Fruit fly (Drosophila melanogaster) whole organism, embryonic: Measurements from ENCODE around the gene CG43355.

Experiments
- ATbp ChIP-seq: fragments of 200-800 bp; sonication (Bioruptor generic); optimal IDR thresholded peaks from 2 replicates; lab custom pipeline; 2017; ENCODE audit warnings: missing biosample characterization, mild to moderate bottlenecking, missing genetic modification characterization, missing genetic modification reagents
- Adf1 ChIP-seq: fragments of 200-800 bp; sonication (Bioruptor generic); IDR thresholded peaks from 2 replicates; pipeline ENCODE4 v1.3.6; 2022; ENCODE audit warnings: missing biosample characterization, missing genetic modification characterization
- Bteb2 ChIP-seq: fragments of 200-800 bp; sonication (Bioruptor generic); optimal IDR thresholded peaks from 2 replicates; lab custom pipeline; 2016; ENCODE audit warnings: missing biosample characterization, missing genetic modification characterization
- C15 ChIP-seq: fragments of 200-800 bp; sonication (Bioruptor generic); IDR thresholded peaks from 3 replicates; pipeline ENCODE4 v1.3.6; 2022; ENCODE audit warnings: missing biosample characterization, missing genetic modification characterization
- CG10654 ChIP-seq: fragments of 200-800 bp; sonication (Bioruptor generic); optimal IDR thresholded peaks from 2 replicates; lab custom pipeline; 2016; ENCODE audit warnings: missing biosample characterization, missing genetic modification characterization
- CG10959 ChIP-seq: fragments of 200-800 bp; sonication (Bioruptor generic); IDR thresholded peaks from 2 replicates; pipeline ENCODE4 v1.3.6; 2022; ENCODE audit warnings: missing biosample characterization, missing genetic modification characterization
- CG10979 ChIP-seq: fragments of 200-800 bp; sonication (Bioruptor generic); optimal IDR thresholded peaks from 2 replicates; lab custom pipeline; 2018; ENCODE audit warnings: missing biosample characterization, mild to moderate bottlenecking, missing genetic modification characterization, moderate library complexity
- CG13296 ChIP-seq: fragments of 200-800 bp; sonication (Bioruptor generic); optimal IDR thresholded peaks from 3 replicates; lab custom pipeline; 2018; ENCODE audit warnings: missing biosample characterization, mild to moderate bottlenecking, missing genetic modification characterization
- CG14014 ChIP-seq: fragments of 200-800 bp; sonication (Bioruptor generic); IDR thresholded peaks from 2 replicates; pipeline ENCODE4 v1.3.6; 2022; ENCODE audit warnings: missing biosample characterization, missing genetic modification characterization
- CG15601 ChIP-seq: fragments of 200-800 bp; sonication (Bioruptor generic); optimal IDR thresholded peaks from 3 replicates; lab custom pipeline; 2019; ENCODE audit warnings: missing biosample characterization, mild to moderate bottlenecking, missing genetic modification characterization, moderate library complexity
- CG1602 ChIP-seq: fragments of 200-800 bp; sonication (Bioruptor generic); optimal IDR thresholded peaks from 3 replicates; lab custom pipeline; 2016; ENCODE audit warnings: missing biosample characterization, missing genetic modification characterization
- CG1647 ChIP-seq: fragments of 200-800 bp; sonication (Bioruptor generic); optimal IDR thresholded peaks from 3 replicates; lab custom pipeline; 2016; ENCODE audit warnings: missing biosample characterization, missing genetic modification characterization
- CG18764 ChIP-seq: fragments of 200-800 bp; sonication (Bioruptor generic); optimal IDR thresholded peaks from 3 replicates; lab custom pipeline; 2016; ENCODE audit warnings: missing biosample characterization, missing genetic modification characterization
- CG31441 ChIP-seq: fragments of 200-800 bp; sonication (Bioruptor generic); IDR thresholded peaks from 2 replicates; pipeline ENCODE4 v1.3.6; 2022; ENCODE audit warnings: missing biosample characterization, missing genetic modification characterization
- CoRest ChIP-seq: fragments of 200-800 bp; sonication (Bioruptor generic); optimal IDR thresholded peaks from 3 replicates; lab custom pipeline; 2018; ENCODE audit warnings: missing biosample characterization, mild to moderate bottlenecking, missing genetic modification characterization, moderate library complexity
- Dad ChIP-seq: fragments of 200-800 bp; sonication (Bioruptor generic); optimal IDR thresholded peaks from 3 replicates; lab custom pipeline; 2016; ENCODE audit warnings: missing biosample characterization, missing genetic modification characterization
- Dek ChIP-seq: fragments of 200-800 bp; sonication (Bioruptor generic); optimal IDR thresholded peaks from 3 replicates; lab custom pipeline; 2019; ENCODE audit warnings: missing biosample characterization, mild to moderate bottlenecking, missing genetic modification characterization, moderate library complexity
- Dip2 ChIP-seq: fragments of 200-800 bp; sonication (Bioruptor generic); IDR thresholded peaks from 2 replicates; pipeline ENCODE4 v1.3.6; 2022; ENCODE audit warnings: missing biosample characterization, missing genetic modification characterization
- PHDP ChIP-seq: fragments of 200-800 bp; sonication (Bioruptor generic); optimal IDR thresholded peaks from 3 replicates; lab custom pipeline; 2018; ENCODE audit warnings: missing biosample characterization, mild to moderate bottlenecking, missing genetic modification characterization, moderate library complexity
- Rfx ChIP-seq: fragments of 200-800 bp; sonication (Bioruptor generic); IDR thresholded peaks from 2 replicates; pipeline ENCODE4 v1.3.6; 2022; ENCODE audit warnings: missing biosample characterization, missing genetic modification characterization
- Scr ChIP-seq: fragments of 200-800 bp; sonication (Bioruptor generic); IDR thresholded peaks from 2 replicates; pipeline ENCODE4 v1.3.6; 2022; ENCODE audit warnings: missing biosample characterization, missing genetic modification characterization; ENCODE audit not compliant: partially characterized antibody
- Six4 ChIP-seq: fragments of 200-800 bp; sonication (Bioruptor generic); optimal IDR thresholded peaks from 2 replicates; lab custom pipeline; 2016; ENCODE audit warnings: missing biosample characterization, missing genetic modification characterization
- Vsx1 ChIP-seq: fragments of 200-800 bp; sonication (Bioruptor generic); optimal IDR thresholded peaks from 2 replicates; lab custom pipeline; 2017; ENCODE audit warnings: missing biosample characterization, mild to moderate bottlenecking, missing genetic modification characterization, missing genetic modification reagents
- ase ChIP-seq: fragments of 200-800 bp; sonication (Bioruptor generic); IDR thresholded peaks from 3 replicates; pipeline ENCODE4 v1.3.6; 2022; ENCODE audit warnings: missing biosample characterization, missing genetic modification characterization
- bsh ChIP-seq, 2 experiments: fragments of 200-800 bp; sonication (Bioruptor generic); optimal IDR thresholded peaks; 2 replicates each; lab custom pipeline; 2017 to 2018; ENCODE audit warnings: mild to moderate bottlenecking in 2 of 2, missing biosample characterization in 2 of 2, missing genetic modification characterization in 2 of 2, moderate library complexity in 1 of 2
- dmrt11E ChIP-seq: fragments of 200-800 bp; sonication (Bioruptor generic); optimal IDR thresholded peaks from 3 replicates; lab custom pipeline; 2018; ENCODE audit warnings: missing biosample characterization, mild to moderate bottlenecking, missing genetic modification characterization, moderate library complexity
- dysf ChIP-seq: fragments of 200-800 bp; sonication (Bioruptor generic); IDR thresholded peaks from 3 replicates; pipeline ENCODE4 v1.3.6; 2022; ENCODE audit warnings: missing biosample characterization, missing genetic modification characterization
- ftz-f1 ChIP-seq: fragments of 200-800 bp; sonication (Bioruptor generic); optimal IDR thresholded peaks from 2 replicates; lab custom pipeline; 2016; ENCODE audit warnings: missing biosample characterization, missing genetic modification characterization
- grau ChIP-seq: fragments of 200-800 bp; optimal IDR thresholded peaks from 3 replicates; lab custom pipeline; 2019; ENCODE audit warnings: missing biosample characterization, mild to moderate bottlenecking, missing genetic modification characterization, moderate library complexity
- gsb ChIP-seq: fragments of 200-800 bp; sonication (Bioruptor generic); IDR thresholded peaks from 2 replicates; pipeline ENCODE4 v1.3.6; 2022; ENCODE audit warnings: missing biosample characterization, missing genetic modification characterization
- jigr1 ChIP-seq: fragments of 200-800 bp; sonication (Bioruptor generic); IDR thresholded peaks from 3 replicates; pipeline ENCODE4 v1.3.6; 2022; ENCODE audit warnings: missing biosample characterization, missing genetic modification characterization
- lab ChIP-seq: fragments of 200-800 bp; sonication (Bioruptor generic); optimal IDR thresholded peaks from 3 replicates; lab custom pipeline; 2017; ENCODE audit warnings: missing biosample characterization, missing genetic modification characterization, mild to moderate bottlenecking, moderate library complexity, missing genetic modification reagents
- luna ChIP-seq: fragments of 200-800 bp; sonication (Bioruptor generic); optimal IDR thresholded peaks from 2 replicates; lab custom pipeline; 2016; ENCODE audit warnings: missing biosample characterization, missing genetic modification characterization
- mam ChIP-seq: fragments of 200-800 bp; sonication (Bioruptor generic); optimal IDR thresholded peaks from 3 replicates; lab custom pipeline; 2016; ENCODE audit warnings: missing biosample characterization, missing genetic modification characterization
- pros ChIP-seq: fragments of 200-800 bp; sonication (Bioruptor generic); optimal IDR thresholded peaks from 3 replicates; lab custom pipeline; 2019; ENCODE audit warnings: missing biosample characterization, mild to moderate bottlenecking, missing genetic modification characterization, moderate library complexity
- repo ChIP-seq: fragments of 200-800 bp; sonication (Bioruptor generic); optimal IDR thresholded peaks from 2 replicates; lab custom pipeline; 2016; ENCODE audit warnings: missing biosample characterization, missing genetic modification characterization
- slp2 ChIP-seq: fragments of 200-800 bp; sonication (Bioruptor generic); optimal IDR thresholded peaks from 2 replicates; lab custom pipeline; 2016; ENCODE audit warnings: missing biosample characterization, missing genetic modification characterization
- tna ChIP-seq: fragments of 200-800 bp; sonication (Bioruptor generic); IDR thresholded peaks from 2 replicates; pipeline ENCODE4 v1.3.6; 2022; ENCODE audit warnings: missing biosample characterization, missing genetic modification characterization; ENCODE audit not compliant: partially characterized antibody
- usp ChIP-seq: fragments of >200 bp; optimal IDR thresholded peaks from 2 replicates; lab custom pipeline; 2017; ENCODE audit warnings: missing biosample characterization, missing genetic modification characterization
- vvl ChIP-seq: fragments of 200-800 bp; sonication (Bioruptor generic); IDR thresholded peaks from 2 replicates; pipeline ENCODE4 v1.3.6; 2022; ENCODE audit warnings: missing biosample characterization, missing genetic modification characterization

Gene CG43355

dm6 chr2L:11516526-11517441 lies 32.3 kb downstream of the CG43355 start, which contains the start of the genes Dlg5 and CG4970 (continued):
- TF ChIP-seq bsh (GFP tag; optimal IDR thresholded peaks at IDR 0.05; lab: Kevin White, UChicago) (no peak), Vsx1 (GFP tag; lab: Kevin White, UChicago) (no peak), CG18764 (GFP tag; lab: Kevin White, UChicago) (no peak), Rfx (GFP tag; lab: Robert Waterston, UW) (no peak; the same call in 1 of the 2 replicates), C15 (no peak), Scr (GFP tag; lab: Robert Waterston, UW) (peak; percentile 75), ase (GFP tag; lab: Robert Waterston, UW) (no peak), ATbp (GFP tag; lab: Kevin White, UChicago) (no peak), lab (GFP tag; lab: Kevin White, UChicago) (no peak), CoRest (tag; lab: Kevin White, UChicago) (no peak), Dad (GFP tag; lab: Kevin White, UChicago) (no peak), pros (GFP tag; lab: Kevin White, UChicago) (peak; percentile 37), dysf (no peak), CG1647 (GFP tag; lab: Kevin White, UChicago) (no peak), CG13296 (GFP tag; lab: Kevin White, UChicago) (no peak), dmrt11E (no peak), grau (tag; lab: Kevin White, UChicago) (no peak), Dip2 (GFP tag; lab: Robert Waterston, UW) (no peak), CG10959 (GFP tag; lab: Robert Waterston, UW) (no peak), vvl (GFP tag; lab: Robert Waterston, UW) (no peak; the same call in 1 of the 2 replicates), mam (GFP tag; lab: Kevin White, UChicago) (no peak)

- TF ChIP-seq Bteb2 (GFP tag; lab: Kevin White, UChicago) (no peak), CG31441 (GFP tag; lab: Robert Waterston, UW) (no peak), CG10979 (no peak), Dek (tag; lab: Kevin White, UChicago) (no peak), gsb (GFP tag; lab: Robert Waterston, UW) (no peak), Six4 (no peak), slp2 (GFP tag; lab: Kevin White, UChicago) (no peak), tna (GFP tag; lab: Robert Waterston, UW) (no peak), CG1602 (GFP tag; lab: Kevin White, UChicago) (no peak), usp (GFP tag; lab: Kevin White, UChicago) (no peak), repo (GFP tag; lab: Kevin White, UChicago) (no peak), CG15601 (no peak), jigr1 (GFP tag; lab: Robert Waterston, UW) (no peak), PHDP (tag; lab: Kevin White, UChicago) (no peak), luna (GFP tag; lab: Kevin White, UChicago) (no peak), Adf1 (GFP tag; lab: Robert Waterston, UW) (no peak), CG10654 (GFP tag; lab: Kevin White, UChicago) (no peak), ftz-f1 (GFP tag; lab: Kevin White, UChicago) (no peak), CG14014 (GFP tag; lab: Robert Waterston, UW) (no peak)
Measured at dm6 chr2L:11519532-11519931, 35.0 kb downstream of the CG43355 start, which contains the start of gene CG14929. Gene CG14929, plus strand, starts transcription at chr2L:11519832.
